Fruit fly (Drosophila melanogaster): Measurements from ENCODE around the gene MED30.

Gene MED30

dm6 chr3L:681793-682369, 28.0 kb upstream of the MED30 start (continued):
- TF ChIP-seq CG17612 (GFP tag; IDR thresholded peaks at IDR 0.05) (no peak), CG4424 (GFP tag; optimal IDR thresholded peaks at IDR 0.05) (peak; percentile 27), h (optimal IDR thresholded peaks at IDR 0.05) (no peak), Ada2b (GFP tag; IDR thresholded peaks at IDR 0.05) (no peak), peb (GFP tag; IDR thresholded peaks at IDR 0.05) (no peak), ken (GFP tag; IDR thresholded peaks at IDR 0.05) (peak; percentile 51; the same call in 1 of the 3 replicates), knrl (GFP tag; IDR thresholded peaks at IDR 0.05; ENCODE audit: partially characterized antibody) (peak; percentile 40; the same call in 1 of the 3 replicates), odd (GFP tag; optimal IDR thresholded peaks at IDR 0.05) (peak; percentile 24), CG10979 (tag; optimal IDR thresholded peaks at IDR 0.05) (no peak), CG8089 (GFP tag; optimal IDR thresholded peaks at IDR 0.05) (no peak), Poxn (GFP tag; IDR thresholded peaks at IDR 0.05) (no peak), tx (GFP tag; optimal IDR thresholded peaks at IDR 0.05) (no peak), Camta (GFP tag; optimal IDR thresholded peaks at IDR 0.05) (no peak), CG14710 (tag; optimal IDR thresholded peaks at IDR 0.05) (peak; percentile 45), CG11560 (tag; IDR thresholded peaks at IDR 0.05) (no peak), usp (GFP tag; optimal IDR thresholded peaks at IDR 0.05) (no peak), CG9932 (GFP tag; IDR thresholded peaks at IDR 0.05) (no peak), hbn (GFP tag; IDR thresholded peaks at IDR 0.05; ENCODE audit: partially characterized antibody) (no peak), CG10565 (GFP tag; optimal IDR thresholded peaks at IDR 0.05) (no peak), org-1 (GFP tag; optimal IDR thresholded peaks at IDR 0.05) (peak; percentile 32), ase (GFP tag; IDR thresholded peaks at IDR 0.05) (no peak), Hmr (GFP tag; optimal IDR thresholded peaks at IDR 0.05) (peak; percentile 47), CG12071 (GFP tag; optimal IDR thresholded peaks at IDR 0.05) (peak; percentile 44), da (GFP tag; optimal IDR thresholded peaks at IDR 0.05) (peak; percentile 7), Lpt (GFP tag; optimal IDR thresholded peaks at IDR 0.05) (no peak), CG15479 (GFP tag; optimal IDR thresholded peaks at IDR 0.05) (peak; percentile 70), CG16863 (GFP tag; optimal IDR thresholded peaks at IDR 0.05) (no peak), Abd-B (GFP tag; optimal IDR thresholded peaks at IDR 0.05) (peak; percentile 26), Fer1 (GFP tag; optimal IDR thresholded peaks at IDR 0.05) (peak; percentile 62), nmo (GFP tag; optimal IDR thresholded peaks at IDR 0.05) (peak; percentile 34), HLH3B (GFP tag; IDR thresholded peaks at IDR 0.05) (no peak), Sox102F (GFP tag; optimal IDR thresholded peaks at IDR 0.05) (no peak), tin (GFP tag; optimal IDR thresholded peaks at IDR 0.05) (peak; percentile 44), CG3065 (GFP tag; optimal IDR thresholded peaks at IDR 0.05) (no peak), run (tag; optimal IDR thresholded peaks at IDR 0.05) (no peak), CG15601 (tag; optimal IDR thresholded peaks at IDR 0.05) (peak; percentile 36), fru (optimal IDR thresholded peaks at IDR 0.05) (no peak), wek (GFP tag; optimal IDR thresholded peaks at IDR 0.05) (peak; percentile 50), CG9797 (GFP tag; optimal IDR thresholded peaks at IDR 0.05) (peak; percentile 48), Lim3 (GFP tag; IDR thresholded peaks at IDR 0.05) (no peak), CG1529 (GFP tag; optimal IDR thresholded peaks at IDR 0.05) (peak; percentile 41), slp2 (GFP tag; optimal IDR thresholded peaks at IDR 0.05) (peak; percentile 9), CG10543 (GFP tag; optimal IDR thresholded peaks at IDR 0.05) (peak; percentile 67), pfk (GFP tag; optimal IDR thresholded peaks at IDR 0.05) (no peak), CG1024 (GFP tag; IDR thresholded peaks at IDR 0.05) (no peak), Sin3A (optimal IDR thresholded peaks at IDR 0.05) (peak; percentile 46), Dfd (GFP tag; optimal IDR thresholded peaks at IDR 0.05) (no peak), ac (GFP tag; optimal IDR thresholded peaks at IDR 0.05) (no peak), CG8924 (tag; optimal IDR thresholded peaks at IDR 0.05) (peak; percentile 78), Usf (GFP tag; optimal IDR thresholded peaks at IDR 0.05) (no peak), tap (tag; optimal IDR thresholded peaks at IDR 0.05) (peak; percentile 17), wor (GFP tag; IDR thresholded peaks at IDR 0.05) (no peak), Mes4 (GFP tag; optimal IDR thresholded peaks at IDR 0.05) (no peak)

All from whole organism, embryonic.